Worm (Caenorhabditis elegans) whole organism, young adult: ENCODE measurements around the gene F41G4.8.

Experiments used
- F22D6.2 ChIP-seq: sonication (generic microtip); optimal IDR thresholded peaks from 2 replicates; lab custom pipeline; 2016; ENCODE audit warnings: mild to moderate bottlenecking, missing genetic modification characterization, missing compliant biosample characterization
- F33H1.4 ChIP-seq: fragments of 200-800 bp; sonication (Bioruptor generic); IDR thresholded peaks from 2 replicates; pipeline ENCODE4 v1.3.6; 2022; ENCODE audit warnings: missing genetic modification reagents, missing genetic modification characterization, missing compliant biosample characterization
- F52B5.7 ChIP-seq: sonication (generic microtip); optimal IDR thresholded peaks from 2 replicates; lab custom pipeline; 2016; ENCODE audit warnings: mild to moderate bottlenecking, missing genetic modification characterization, missing compliant biosample characterization
- F57A8.1 ChIP-seq: fragments of 200-800 bp; sonication (Bioruptor generic); optimal IDR thresholded peaks from 2 replicates; lab custom pipeline; 2018; ENCODE audit warnings: mild to moderate bottlenecking, missing genetic modification characterization, moderate library complexity, missing compliant biosample characterization
- K12H6.12 ChIP-seq: fragments of 200-800 bp; sonication (Bioruptor generic); optimal IDR thresholded peaks from 2 replicates; lab custom pipeline; 2018; ENCODE audit warnings: mild to moderate bottlenecking, missing genetic modification characterization, missing compliant biosample characterization
- T07F8.4 ChIP-seq: sonication (generic microtip); optimal IDR thresholded peaks from 2 replicates; lab custom pipeline; 2016; ENCODE audit warnings: mild to moderate bottlenecking, missing genetic modification characterization, moderate library complexity, missing compliant biosample characterization
- Y53G8AR.9 ChIP-seq: fragments of 200-800 bp; sonication (Bioruptor generic); conservative IDR thresholded peaks from 2 replicates; pipeline ENCODE4 v1.3.6; 2022; ENCODE audit warnings: missing genetic modification reagents, missing genetic modification characterization, missing compliant biosample characterization
- aptf-3 ChIP-seq: fragments of 200-800 bp; sonication (Bioruptor generic); IDR thresholded peaks from 2 replicates; pipeline ENCODE4 v1.3.6; 2022; ENCODE audit warnings: missing genetic modification characterization, missing compliant biosample characterization
- atf-7 ChIP-seq: sonication (generic microtip); optimal IDR thresholded peaks from 2 replicates; lab custom pipeline; 2017; ENCODE audit warnings: mild to moderate bottlenecking, missing genetic modification characterization, missing compliant biosample characterization
- attf-6 ChIP-seq: fragments of 200-800 bp; sonication (Bioruptor generic); IDR thresholded peaks from 2 replicates; pipeline ENCODE4 v1.3.6; 2022; ENCODE audit warnings: missing genetic modification reagents, missing genetic modification characterization, missing compliant biosample characterization
- bed-2 ChIP-seq: fragments of 200-800 bp; sonication (Bioruptor generic); IDR thresholded peaks from 2 replicates; pipeline ENCODE4 v1.3.6; 2022; ENCODE audit warnings: missing genetic modification reagents, missing genetic modification characterization, missing compliant biosample characterization
- ccch-3 ChIP-seq: fragments of 200-800 bp; sonication (Bioruptor generic); optimal IDR thresholded peaks from 2 replicates; lab custom pipeline; 2018; ENCODE audit warnings: mild to moderate bottlenecking, missing genetic modification characterization, missing compliant biosample characterization
- cebp-1 ChIP-seq, 2 experiments: fragments of 200-800 bp in 1 of 2; sonication (Bioruptor generic) in 1 of 2; sonication (generic microtip) in 1 of 2; IDR thresholded peaks in 1 of 2; optimal IDR thresholded peaks in 1 of 2; 2 replicates each; pipeline versions ENCODE4 v1.3.6 to Lab custom; 2017 to 2022; ENCODE audit warnings: missing compliant biosample characterization in 2 of 2, missing genetic modification characterization in 2 of 2, mild to moderate bottlenecking in 1 of 2, missing genetic modification reagents in 1 of 2, moderate library complexity in 1 of 2
- ceh-100 ChIP-seq: fragments of 200-800 bp; sonication (Bioruptor generic); IDR thresholded peaks from 2 replicates; pipeline ENCODE4 v1.3.6; 2022; ENCODE audit warnings: missing genetic modification reagents, missing genetic modification characterization, missing compliant biosample characterization
- ceh-27 ChIP-seq: fragments of 200-800 bp; sonication (Bioruptor generic); optimal IDR thresholded peaks from 2 replicates; lab custom pipeline; 2018; ENCODE audit warnings: mild to moderate bottlenecking, missing genetic modification characterization, moderate library complexity, missing compliant biosample characterization
- ceh-91 ChIP-seq: fragments of 200-800 bp; sonication (Bioruptor generic); IDR thresholded peaks from 2 replicates; pipeline ENCODE4 v1.3.6; 2022; ENCODE audit warnings: missing genetic modification reagents, missing genetic modification characterization, missing compliant biosample characterization
- dpl-1 ChIP-seq: fragments of 150-350 bp; optimal IDR thresholded peaks from 2 replicates; lab custom pipeline; 2014; ENCODE audit warnings: missing biosample characterization, missing genetic modification reagents, missing genetic modification characterization
- efl-1 ChIP-seq: fragments of 150-350 bp; optimal IDR thresholded peaks from 2 replicates; lab custom pipeline; 2014; ENCODE audit warnings: missing biosample characterization, missing genetic modification reagents, missing genetic modification characterization
- hmg-1.2 ChIP-seq: fragments of 200-800 bp; sonication (Bioruptor generic); IDR thresholded peaks from 2 replicates; pipeline ENCODE4 v1.3.6; 2022; ENCODE audit warnings: missing genetic modification reagents, missing genetic modification characterization, missing compliant biosample characterization
- let-526 ChIP-seq: fragments of 200-800 bp; sonication (Bioruptor generic); IDR thresholded peaks from 2 replicates; pipeline ENCODE4 v1.3.6; 2022; ENCODE audit warnings: missing genetic modification reagents, missing genetic modification characterization, missing compliant biosample characterization
- let-607 ChIP-seq, 2 experiments: fragments of 200-800 bp in 1 of 2; sonication (Bioruptor generic) in 1 of 2; sonication (generic microtip) in 1 of 2; optimal IDR thresholded peaks; 2 replicates each; lab custom pipeline; 2016 to 2018; ENCODE audit warnings: mild to moderate bottlenecking in 2 of 2, missing compliant biosample characterization in 2 of 2, missing genetic modification characterization in 2 of 2, moderate library complexity in 2 of 2, missing genotype in 1 of 2
- lin-26 ChIP-seq: fragments of 200-800 bp; sonication (Bioruptor generic); IDR thresholded peaks from 2 replicates; pipeline ENCODE4 v1.3.6; 2022; ENCODE audit warnings: missing genetic modification reagents, missing genetic modification characterization, missing compliant biosample characterization
- lir-1 ChIP-seq: fragments of 200-800 bp; sonication (Bioruptor generic); conservative IDR thresholded peaks from 2 replicates; pipeline ENCODE4 v1.3.6; 2022; ENCODE audit warnings: missing genetic modification reagents, missing genetic modification characterization, missing compliant biosample characterization
- madf-10 ChIP-seq: sonication (generic microtip); optimal IDR thresholded peaks from 2 replicates; lab custom pipeline; 2016; ENCODE audit warnings: mild to moderate bottlenecking, missing genetic modification characterization, missing compliant biosample characterization
- mcd-1 ChIP-seq: fragments of 200-800 bp; sonication (Bioruptor generic); IDR thresholded peaks from 2 replicates; pipeline ENCODE4 v1.3.6; 2022; ENCODE audit warnings: missing genetic modification reagents, missing genetic modification characterization, missing compliant biosample characterization
- mxl-1 ChIP-seq: sonication (generic microtip); optimal IDR thresholded peaks from 2 replicates; lab custom pipeline; 2016; ENCODE audit warnings: missing genetic modification characterization, missing compliant biosample characterization
- nfya-2 ChIP-seq: fragments of 200-800 bp; sonication (Bioruptor generic); IDR thresholded peaks from 2 replicates; pipeline ENCODE4 v1.3.6; 2022; ENCODE audit warnings: missing genetic modification reagents, missing genetic modification characterization, missing compliant biosample characterization
- nhr-120 ChIP-seq: fragments of 200-800 bp; sonication (Bioruptor generic); IDR thresholded peaks from 2 replicates; pipeline ENCODE4 v1.3.6; 2022; ENCODE audit warnings: missing genetic modification characterization, missing compliant biosample characterization
- nhr-80 ChIP-seq: sonication (generic microtip); optimal IDR thresholded peaks from 2 replicates; lab custom pipeline; 2016; ENCODE audit warnings: missing genetic modification characterization, missing compliant biosample characterization
- rec-8 ChIP-seq, 2 experiments: sonication (generic microtip); optimal IDR thresholded peaks; 2 replicates each; lab custom pipeline; 2016; ENCODE audit warnings: mild to moderate bottlenecking in 2 of 2, missing genetic modification characterization in 2 of 2, missing genetic modification reagents in 2 of 2, missing genotype in 2 of 2, missing biosample characterization in 1 of 2, missing compliant biosample characterization in 1 of 2, moderate library complexity in 1 of 2
- repo-1 ChIP-seq: sonication (generic microtip); optimal IDR thresholded peaks from 2 replicates; lab custom pipeline; 2017; ENCODE audit warnings: mild to moderate bottlenecking, missing genetic modification characterization, missing compliant biosample characterization
- snpc-4 ChIP-seq, 5 experiments: fragments of 150-350 bp in 1 of 5; sonication (generic microtip) in 4 of 5; optimal IDR thresholded peaks; 2 replicates each; lab custom pipeline; 2014 to 2018; ENCODE audit warnings: missing genetic modification characterization in 5 of 5, missing biosample characterization in 3 of 5, antibody characterized with exemption in 2 of 5, mild to moderate bottlenecking in 2 of 5, missing compliant biosample characterization in 2 of 5, missing genotype in 2 of 5, moderate library complexity in 2 of 5, missing genetic modification reagents in 1 of 5
- tbx-9 ChIP-seq: sonication (generic microtip); optimal IDR thresholded peaks from 2 replicates; lab custom pipeline; 2016; ENCODE audit warnings: borderline replicate concordance, missing genetic modification characterization, inconsistent platforms, missing compliant biosample characterization
- unc-62 ChIP-seq: fragments of 150-350 bp; optimal IDR thresholded peaks from 2 replicates; lab custom pipeline; 2014; ENCODE audit warnings: missing biosample characterization, missing genetic modification reagents, missing genetic modification characterization
- ztf-25 ChIP-seq: fragments of 200-800 bp; sonication (Bioruptor generic); IDR thresholded peaks from 2 replicates; pipeline ENCODE4 v1.3.6; 2022; ENCODE audit warnings: missing genetic modification reagents, missing genetic modification characterization, missing compliant biosample characterization
- ztf-26 ChIP-seq: sonication (generic microtip); optimal IDR thresholded peaks from 2 replicates; lab custom pipeline; 2017; ENCODE audit warnings: missing genetic modification characterization, missing compliant biosample characterization
- ztf-28 ChIP-seq: fragments of 200-800 bp; sonication (Bioruptor generic); IDR thresholded peaks from 2 replicates; pipeline ENCODE4 v1.3.6; 2022; ENCODE audit warnings: missing genetic modification reagents, missing genetic modification characterization, missing compliant biosample characterization
- ztf-6 ChIP-seq: fragments of 200-800 bp; sonication (Bioruptor generic); IDR thresholded peaks from 2 replicates; pipeline ENCODE4 v1.3.6; 2022; ENCODE audit warnings: missing genetic modification reagents, missing genetic modification characterization, missing compliant biosample characterization

Gene F41G4.8

ce11 chrX:16816854-16817253 is 28.0 kb downstream of the F41G4.8 start:
- TF ChIP-seq efl-1 (GFP tag; lab: Kevin White, UChicago) (no peak), tbx-9 (no peak), ceh-91 (no peak), let-607 (tag; optimal IDR thresholded peaks at IDR 0.05; lab: Kevin White, UChicago) (no peak), F57A8.1 (no peak), ztf-25 (no peak), madf-10 (tag; lab: Kevin White, UChicago) (no peak), mxl-1 (tag; lab: Kevin White, UChicago) (no peak), ztf-26 (tag; lab: Kevin White, UChicago) (no peak), aptf-3 (GFP tag; lab: Robert Waterston, UW) (no peak), bed-2 (no peak), let-526 (no peak)

- TF ChIP-seq lin-26 (no peak), ztf-28 (GFP tag; lab: Robert Waterston, UW) (no peak), nhr-120 (no peak), snpc-4 (GFP tag; optimal IDR thresholded peaks at IDR 0.05; lab: Kevin White, UChicago) (no peak), snpc-4 (tag; optimal IDR thresholded peaks at IDR 0.05; lab: Kevin White, UChicago) (no peak), F33H1.4 (GFP tag; lab: Robert Waterston, UW) (no peak), F22D6.2 (no peak), attf-6 (GFP tag; lab: Robert Waterston, UW) (no peak)
Observed at ce11 chrX:16815508-16815907, 29.3 kb downstream of the F41G4.8 start.

- no peak for TF ChIP-seq atf-7 (tag; lab: Kevin White, UChicago)
- TF ChIP-seq nhr-80 (tag; lab: Kevin White, UChicago) = peak; percentile 30
Observed at ce11 chrX:16814913-16815312, 29.9 kb downstream of the F41G4.8 start.

ce11 chrX:16813606-16814330 is 31.1 kb downstream of the F41G4.8 start, which contains the start of gene cas-1:
cas-1 (minus strand) TSS chrX:16813656.
- TF ChIP-seq repo-1 (tag; lab: Kevin White, UChicago) = no peak
- TF ChIP-seq rec-8 (tag; optimal IDR thresholded peaks at IDR 0.05; lab: Kevin White, UChicago) = no peak
- TF ChIP-seq ceh-27 (GFP tag; lab: Kevin White, UChicago) = no peak
- peak; percentile 84 for TF ChIP-seq mcd-1
- no peak for TF ChIP-seq nfya-2 (GFP tag; lab: Robert Waterston, UW)
- TF ChIP-seq ceh-100 = no peak
- TF ChIP-seq snpc-4 (GFP tag; optimal IDR thresholded peaks at IDR 0.05; lab: Kevin White, UChicago) = no peak
- TF ChIP-seq snpc-4 (tag; optimal IDR thresholded peaks at IDR 0.05; lab: Kevin White, UChicago) = no peak
- no peak for TF ChIP-seq F52B5.7 (tag; lab: Kevin White, UChicago)
- no peak for TF ChIP-seq dpl-1
- no peak for TF ChIP-seq efl-1 (GFP tag; lab: Kevin White, UChicago)
- no peak for TF ChIP-seq T07F8.4
- TF ChIP-seq cebp-1 (GFP tag; IDR thresholded peaks at IDR 0.05; lab: Robert Waterston, UW) = peak; percentile 84
- peak; percentile 95 for TF ChIP-seq cebp-1 (tag; optimal IDR thresholded peaks at IDR 0.05; lab: Kevin White, UChicago)
- TF ChIP-seq K12H6.12 (tag; lab: Kevin White, UChicago) = peak; percentile 7
- TF ChIP-seq ztf-6 (GFP tag; lab: Robert Waterston, UW) = no peak
- no peak for TF ChIP-seq ceh-91
- no peak for TF ChIP-seq ccch-3 (GFP tag; lab: Kevin White, UChicago)
- peak; percentile 31; the same call in 1 of the 2 replicates for TF ChIP-seq hmg-1.2 (GFP tag; lab: Robert Waterston, UW)
- TF ChIP-seq lir-1 (GFP tag; lab: Robert Waterston, UW) = no peak
- no peak for TF ChIP-seq Y53G8AR.9 (GFP tag; lab: Robert Waterston, UW)
- no peak for TF ChIP-seq unc-62 (GFP tag; lab: Kevin White, UChicago)
- TF ChIP-seq, all 124 proteins: peak for 4
